Worm (Caenorhabditis elegans): ENCODE data around the gene F57F4.1.
A peak's percentile ranks its signal among the peaks of the same experiment; 100 is the strongest.

The F57F4.1 gene

DNA sequence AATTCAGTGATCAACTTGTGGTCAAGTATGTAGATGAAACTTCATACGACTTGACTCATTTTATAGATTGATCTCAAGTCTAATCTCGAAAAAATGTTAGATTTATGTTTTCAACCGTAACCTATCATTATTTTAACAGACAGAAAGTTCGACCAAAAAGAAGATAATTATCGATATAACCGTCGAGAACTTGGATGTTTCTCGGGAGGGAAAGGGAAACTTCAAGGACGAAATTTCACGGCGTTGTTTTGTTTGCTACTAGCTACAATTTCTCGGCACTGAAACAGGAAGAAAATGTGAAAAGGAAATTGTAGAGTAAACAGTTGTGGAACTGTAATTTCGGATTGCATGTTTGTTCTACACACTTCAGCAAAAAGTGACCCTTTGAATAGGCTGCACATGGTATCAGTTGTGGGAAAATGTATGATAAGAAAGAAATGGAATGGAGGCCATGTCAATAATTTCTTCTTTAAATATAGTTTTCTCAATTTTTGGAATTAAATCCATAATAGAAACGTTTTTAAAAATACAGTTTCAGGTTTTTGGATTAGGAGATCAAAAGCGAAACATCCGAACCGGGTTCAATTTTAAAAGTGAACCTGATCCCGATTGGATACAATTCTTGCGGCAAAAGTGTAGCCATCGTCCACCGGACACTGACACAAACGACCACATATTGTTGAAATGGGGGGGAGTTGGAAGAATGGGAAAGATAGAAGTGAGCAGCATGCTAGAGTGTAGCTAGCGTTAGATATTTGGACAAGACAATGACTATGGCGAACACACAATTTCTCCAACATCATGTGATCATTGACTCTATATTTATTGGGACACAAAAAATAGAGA lies 40.5 kb downstream of the F57F4.1 start:
- TF ChIP-seq hmg-4 (GFP tag; optimal IDR thresholded peaks at IDR 0.05) (no peak), flt-1 (GFP tag; IDR thresholded peaks at IDR 0.05) (no peak), scrt-1 (GFP tag; IDR thresholded peaks at IDR 0.05) (no peak), sea-1 (GFP tag; conservative IDR thresholded peaks at IDR 0.05) (no peak), tra-4 (tag; optimal IDR thresholded peaks at IDR 0.05) (no peak), ceh-36 (tag; optimal IDR thresholded peaks at IDR 0.05) (no peak), hmbx-1 (tag; optimal IDR thresholded peaks at IDR 0.05) (no peak), ceh-13 (GFP tag; optimal IDR thresholded peaks at IDR 0.05) (no peak), ets-7 (tag; optimal IDR thresholded peaks at IDR 0.05) (no peak), B0310.2 (tag; optimal IDR thresholded peaks at IDR 0.05) (no peak)

DNA sequence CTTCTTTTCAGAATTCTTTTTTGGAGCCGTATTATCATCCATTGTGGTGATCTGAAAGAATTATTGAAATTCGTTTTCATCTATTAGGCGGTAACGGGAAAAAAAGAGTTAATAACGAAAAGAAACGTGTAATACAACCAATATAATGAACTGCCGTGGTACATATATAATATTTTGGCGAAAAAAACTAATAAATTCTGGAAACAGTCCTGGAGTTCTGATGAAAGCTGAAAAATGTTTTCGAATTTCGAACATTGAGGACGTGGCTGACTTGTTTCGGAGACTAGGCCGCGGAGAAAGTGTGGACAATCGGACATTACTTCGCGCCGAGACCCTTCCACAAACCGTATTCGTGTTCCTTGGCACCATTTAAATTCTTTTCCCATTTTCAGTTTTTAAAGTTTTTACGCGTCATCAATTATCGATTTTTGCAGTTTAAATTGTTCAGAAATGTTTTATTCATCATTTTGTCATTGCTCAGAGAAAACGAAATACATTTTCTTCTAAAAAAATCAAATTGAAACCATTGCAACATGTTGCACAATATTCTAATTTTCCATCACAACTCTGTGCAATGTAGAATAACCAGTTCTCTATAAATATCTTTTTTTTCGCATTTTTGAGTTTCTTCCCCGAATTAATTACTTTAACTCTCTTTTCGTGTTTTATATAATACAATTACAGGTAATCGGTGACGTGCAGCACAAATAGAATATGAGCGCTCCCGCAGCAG lies 43.3 kb downstream of the F57F4.1 start, which contains the start of the genes gad-1 and erfa-1:
Gene gad-1 (minus strand): TSS at position 51 of the 733 bp plus-strand sequence.
Gene erfa-1 (plus strand): TSS at position 683 of the 733 bp plus-strand sequence.
- TF ChIP-seq tbx-37 (GFP tag; conservative IDR thresholded peaks at IDR 0.05) (peak; percentile 71), tra-4 (tag; optimal IDR thresholded peaks at IDR 0.05) (no peak)

ce11 chrV:6436332-6436731 lies 46.1 kb downstream of the F57F4.1 start, which contains the start of gene hpo-19:
hpo-19 (plus strand) TSS chrV:6436645.
- no peak for TF ChIP-seq B0310.2 (tag; optimal IDR thresholded peaks at IDR 0.05)
- no peak for TF ChIP-seq hnd-1 (tag; optimal IDR thresholded peaks at IDR 0.05)
- no peak for TF ChIP-seq ceh-13 (GFP tag; optimal IDR thresholded peaks at IDR 0.05)
- no peak for TF ChIP-seq sea-1 (GFP tag; conservative IDR thresholded peaks at IDR 0.05)
- TF ChIP-seq hmg-4 (GFP tag; optimal IDR thresholded peaks at IDR 0.05), result no peak
- TF ChIP-seq ets-7 (tag; optimal IDR thresholded peaks at IDR 0.05), result no peak
- no peak for TF ChIP-seq scrt-1 (GFP tag; IDR thresholded peaks at IDR 0.05)
- no peak for TF ChIP-seq F13C5.2 (tag; optimal IDR thresholded peaks at IDR 0.05)
- TF ChIP-seq flt-1 (GFP tag; IDR thresholded peaks at IDR 0.05), result no peak
- TF ChIP-seq tra-4 (tag; optimal IDR thresholded peaks at IDR 0.05), result no peak
- no peak for TF ChIP-seq aly-1 (tag; optimal IDR thresholded peaks at IDR 0.05)
- no peak for TF ChIP-seq pes-1 (GFP tag; IDR thresholded peaks at IDR 0.05)
- TF ChIP-seq ama-1 (optimal IDR thresholded peaks at IDR 0.05), result no peak
- TF ChIP-seq ceh-36 (tag; optimal IDR thresholded peaks at IDR 0.05), result no peak
- no peak for TF ChIP-seq tbx-11 (GFP tag; IDR thresholded peaks at IDR 0.05)
- no peak for TF ChIP-seq hmbx-1 (tag; optimal IDR thresholded peaks at IDR 0.05)
- TF ChIP-seq tbx-37 (GFP tag; conservative IDR thresholded peaks at IDR 0.05), result no peak

ce11 chrV:6438601-6439000 lies 48.3 kb downstream of the F57F4.1 start, which contains the start of gene T05H4.4:
T05H4.4 (plus strand) TSS chrV:6438901.
- TF ChIP-seq hmg-4 (GFP tag; optimal IDR thresholded peaks at IDR 0.05) (no peak), tbx-11 (GFP tag; IDR thresholded peaks at IDR 0.05) (no peak), sea-1 (GFP tag; conservative IDR thresholded peaks at IDR 0.05) (no peak), ceh-36 (tag; optimal IDR thresholded peaks at IDR 0.05) (no peak), flt-1 (GFP tag; IDR thresholded peaks at IDR 0.05) (no peak), ama-1 (optimal IDR thresholded peaks at IDR 0.05) (no peak), hnd-1 (tag; optimal IDR thresholded peaks at IDR 0.05) (no peak), hmbx-1 (tag; optimal IDR thresholded peaks at IDR 0.05) (no peak), F13C5.2 (tag; optimal IDR thresholded peaks at IDR 0.05) (no peak), scrt-1 (GFP tag; IDR thresholded peaks at IDR 0.05) (no peak), B0310.2 (tag; optimal IDR thresholded peaks at IDR 0.05) (no peak), aly-1 (tag; optimal IDR thresholded peaks at IDR 0.05) (no peak), tbx-37 (GFP tag; conservative IDR thresholded peaks at IDR 0.05) (no peak), tra-4 (tag; optimal IDR thresholded peaks at IDR 0.05) (no peak), pes-1 (GFP tag; IDR thresholded peaks at IDR 0.05) (no peak), ceh-13 (GFP tag; optimal IDR thresholded peaks at IDR 0.05) (no peak), ets-7 (tag; optimal IDR thresholded peaks at IDR 0.05) (no peak)

DNA sequence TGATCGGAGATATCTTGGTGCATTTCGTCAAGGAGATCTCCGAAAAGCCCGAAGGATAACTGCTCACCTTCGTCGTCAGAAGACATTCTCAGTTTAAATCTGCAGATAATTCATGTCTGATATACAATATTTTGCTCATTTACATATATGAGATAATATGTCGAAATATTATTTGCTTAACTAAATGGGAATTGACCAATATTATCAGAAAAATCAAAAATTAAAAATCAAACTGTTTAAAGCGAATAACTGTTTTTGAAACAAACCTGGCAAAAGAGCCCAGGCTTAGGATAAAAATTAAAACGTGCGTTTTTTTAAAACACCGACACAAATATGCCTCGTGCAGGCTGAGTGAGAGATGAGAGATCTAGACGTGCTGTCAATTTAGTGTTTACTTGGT lies 51.4 kb downstream of the F57F4.1 start, which contains the start of gene T05H4.15:
Gene T05H4.15 (minus strand): TSS at position 101 of the 400 bp plus-strand sequence.
- no peak for TF ChIP-seq ceh-36 (tag; optimal IDR thresholded peaks at IDR 0.05)
- no peak for TF ChIP-seq scrt-1 (GFP tag; IDR thresholded peaks at IDR 0.05)
- TF ChIP-seq hmg-4 (GFP tag; optimal IDR thresholded peaks at IDR 0.05), result no peak
- no peak for TF ChIP-seq aly-1 (tag; optimal IDR thresholded peaks at IDR 0.05)
- no peak for TF ChIP-seq sea-1 (GFP tag; conservative IDR thresholded peaks at IDR 0.05)
- TF ChIP-seq ceh-13 (GFP tag; optimal IDR thresholded peaks at IDR 0.05), result no peak
- no peak for TF ChIP-seq pes-1 (GFP tag; IDR thresholded peaks at IDR 0.05)
- TF ChIP-seq B0310.2 (tag; optimal IDR thresholded peaks at IDR 0.05), result no peak
- no peak for TF ChIP-seq tbx-11 (GFP tag; IDR thresholded peaks at IDR 0.05)
- TF ChIP-seq tra-4 (tag; optimal IDR thresholded peaks at IDR 0.05), result no peak
- no peak for TF ChIP-seq hnd-1 (tag; optimal IDR thresholded peaks at IDR 0.05)
- no peak for TF ChIP-seq ama-1 (optimal IDR thresholded peaks at IDR 0.05)
- TF ChIP-seq F13C5.2 (tag; optimal IDR thresholded peaks at IDR 0.05), result no peak
- no peak for TF ChIP-seq tbx-37 (GFP tag; conservative IDR thresholded peaks at IDR 0.05)
- TF ChIP-seq ets-7 (tag; optimal IDR thresholded peaks at IDR 0.05), result no peak
- no peak for TF ChIP-seq flt-1 (GFP tag; IDR thresholded peaks at IDR 0.05)
- no peak for TF ChIP-seq hmbx-1 (tag; optimal IDR thresholded peaks at IDR 0.05)

DNA sequence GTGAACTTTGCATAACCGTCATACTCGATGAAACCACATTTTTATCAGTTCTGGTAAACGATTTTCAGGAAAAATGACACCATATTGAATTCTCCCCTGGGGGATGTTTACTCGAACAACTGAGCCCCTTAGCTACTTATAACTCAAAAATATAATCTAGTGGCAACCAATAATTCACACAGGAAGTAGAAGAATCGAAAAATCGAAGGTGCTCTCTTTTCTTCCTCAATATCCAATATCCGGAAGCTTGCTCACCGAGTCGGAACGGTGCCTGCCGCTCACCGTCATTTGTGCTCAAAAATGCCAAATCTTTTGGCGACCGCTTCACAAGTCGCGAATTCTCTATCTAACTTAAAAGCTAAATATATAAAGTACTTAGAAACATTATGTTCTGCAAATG lies 51.8 kb downstream of the F57F4.1 start, which contains the start of gene T05H4.3:
Gene T05H4.3 (plus strand): TSS at position 301 of the 400 bp plus-strand sequence.
- TF ChIP-seq hnd-1 (tag; optimal IDR thresholded peaks at IDR 0.05) (no peak), tra-4 (tag; optimal IDR thresholded peaks at IDR 0.05) (no peak), flt-1 (GFP tag; IDR thresholded peaks at IDR 0.05) (no peak), hmbx-1 (tag; optimal IDR thresholded peaks at IDR 0.05) (no peak), aly-1 (tag; optimal IDR thresholded peaks at IDR 0.05) (no peak), ceh-36 (tag; optimal IDR thresholded peaks at IDR 0.05) (no peak), ets-7 (tag; optimal IDR thresholded peaks at IDR 0.05) (no peak), scrt-1 (GFP tag; IDR thresholded peaks at IDR 0.05) (no peak), F13C5.2 (tag; optimal IDR thresholded peaks at IDR 0.05) (no peak), hmg-4 (GFP tag; optimal IDR thresholded peaks at IDR 0.05) (no peak), tbx-37 (GFP tag; conservative IDR thresholded peaks at IDR 0.05) (no peak), sea-1 (GFP tag; conservative IDR thresholded peaks at IDR 0.05) (no peak), tbx-11 (GFP tag; IDR thresholded peaks at IDR 0.05) (no peak), ama-1 (optimal IDR thresholded peaks at IDR 0.05) (no peak), B0310.2 (tag; optimal IDR thresholded peaks at IDR 0.05) (no peak), pes-1 (GFP tag; IDR thresholded peaks at IDR 0.05) (no peak), ceh-13 (GFP tag; optimal IDR thresholded peaks at IDR 0.05) (no peak)
